Fruit fly (Drosophila melanogaster): ENCODE data around the gene mtgo.

The mtgo gene

dm6 chr2L:16541733-16542132 is 3.1 kb upstream of the mtgo start:
- TF ChIP-seq insv (optimal IDR thresholded peaks at IDR 0.05), result no peak
- TF ChIP-seq Sin3A (optimal IDR thresholded peaks at IDR 0.05), result no peak
- TF ChIP-seq h (optimal IDR thresholded peaks at IDR 0.05), result no peak
- no peak for TF ChIP-seq ttk (optimal IDR thresholded peaks at IDR 0.05)
- TF ChIP-seq psq (optimal IDR thresholded peaks at IDR 0.05), result no peak

dm6 chr2L:16542246-16542645 is 2.6 kb upstream of the mtgo start, which contains the start of gene CG31816:
TSS of gene CG31816 (plus strand) at chr2L:16542546.
- no peak for TF ChIP-seq h (optimal IDR thresholded peaks at IDR 0.05)
- TF ChIP-seq psq (optimal IDR thresholded peaks at IDR 0.05), result no peak
- TF ChIP-seq insv (optimal IDR thresholded peaks at IDR 0.05), result no peak
- no peak for TF ChIP-seq Myc (optimal IDR thresholded peaks at IDR 0.05)
- no peak for TF ChIP-seq Sin3A (optimal IDR thresholded peaks at IDR 0.05)
- no peak for TF ChIP-seq ttk (optimal IDR thresholded peaks at IDR 0.05)

dm6 chr2L:16542997-16543593 is 1.7 kb upstream of the mtgo start:
- TF ChIP-seq psq (optimal IDR thresholded peaks at IDR 0.05), result no peak
- no peak for TF ChIP-seq h (optimal IDR thresholded peaks at IDR 0.05)
- TF ChIP-seq insv (optimal IDR thresholded peaks at IDR 0.05), result no peak
- TF ChIP-seq Sin3A (optimal IDR thresholded peaks at IDR 0.05), result no peak
- TF ChIP-seq Myc (optimal IDR thresholded peaks at IDR 0.05), result no peak
- TF ChIP-seq ttk (optimal IDR thresholded peaks at IDR 0.05), result no peak

dm6 chr2L:16543894-16544293 is 922 bp upstream of the mtgo start:
- no peak for TF ChIP-seq ttk (optimal IDR thresholded peaks at IDR 0.05)
- no peak for TF ChIP-seq Sin3A (optimal IDR thresholded peaks at IDR 0.05)
- TF ChIP-seq Myc (optimal IDR thresholded peaks at IDR 0.05), result no peak
- no peak for TF ChIP-seq h (optimal IDR thresholded peaks at IDR 0.05)
- no peak for TF ChIP-seq psq (optimal IDR thresholded peaks at IDR 0.05)
- no peak for TF ChIP-seq insv (optimal IDR thresholded peaks at IDR 0.05)

dm6 chr2L:16545772-16546171 is 956 bp downstream of the mtgo start:
- TF ChIP-seq psq (optimal IDR thresholded peaks at IDR 0.05) (no peak), ttk (optimal IDR thresholded peaks at IDR 0.05) (no peak), Sin3A (optimal IDR thresholded peaks at IDR 0.05) (no peak), h (optimal IDR thresholded peaks at IDR 0.05) (no peak), Myc (optimal IDR thresholded peaks at IDR 0.05) (no peak), insv (optimal IDR thresholded peaks at IDR 0.05) (no peak)

- TF ChIP-seq h (optimal IDR thresholded peaks at IDR 0.05) (no peak), psq (optimal IDR thresholded peaks at IDR 0.05) (no peak), Myc (optimal IDR thresholded peaks at IDR 0.05) (no peak), insv (optimal IDR thresholded peaks at IDR 0.05) (no peak), Sin3A (optimal IDR thresholded peaks at IDR 0.05) (no peak), ttk (optimal IDR thresholded peaks at IDR 0.05) (no peak)
Measured at dm6 chr2L:16547652-16548417, 3.0 kb downstream of the mtgo start.

dm6 chr2L:16548418-16549108 is 3.7 kb downstream of the mtgo start:
- TF ChIP-seq psq (optimal IDR thresholded peaks at IDR 0.05), result no peak
- no peak for TF ChIP-seq Sin3A (optimal IDR thresholded peaks at IDR 0.05)
- TF ChIP-seq insv (optimal IDR thresholded peaks at IDR 0.05), result no peak
- TF ChIP-seq ttk (optimal IDR thresholded peaks at IDR 0.05), result no peak
- no peak for TF ChIP-seq Myc (optimal IDR thresholded peaks at IDR 0.05)
- no peak for TF ChIP-seq h (optimal IDR thresholded peaks at IDR 0.05)

- no peak for TF ChIP-seq h (optimal IDR thresholded peaks at IDR 0.05)
- no peak for TF ChIP-seq psq (optimal IDR thresholded peaks at IDR 0.05)
- TF ChIP-seq ttk (optimal IDR thresholded peaks at IDR 0.05), result no peak
- TF ChIP-seq Sin3A (optimal IDR thresholded peaks at IDR 0.05), result no peak
Measured at dm6 chr2L:16549859-16550258, 5.0 kb downstream of the mtgo start, which contains the start of gene CG5968. TSS of gene CG5968 (minus strand) at chr2L:16549959.

dm6 chr2L:16559919-16560318 is 15.1 kb downstream of the mtgo start:
- TF ChIP-seq Sin3A (optimal IDR thresholded peaks at IDR 0.05), result no peak
- no peak for TF ChIP-seq insv (optimal IDR thresholded peaks at IDR 0.05)
- TF ChIP-seq ttk (optimal IDR thresholded peaks at IDR 0.05), result no peak
- no peak for TF ChIP-seq h (optimal IDR thresholded peaks at IDR 0.05)
- TF ChIP-seq Myc (optimal IDR thresholded peaks at IDR 0.05), result no peak
- no peak for TF ChIP-seq psq (optimal IDR thresholded peaks at IDR 0.05)

- TF ChIP-seq psq (optimal IDR thresholded peaks at IDR 0.05), result no peak
- no peak for TF ChIP-seq Myc (optimal IDR thresholded peaks at IDR 0.05)
- no peak for TF ChIP-seq insv (optimal IDR thresholded peaks at IDR 0.05)
- no peak for TF ChIP-seq h (optimal IDR thresholded peaks at IDR 0.05)
- TF ChIP-seq ttk (optimal IDR thresholded peaks at IDR 0.05), result no peak
- TF ChIP-seq Sin3A (optimal IDR thresholded peaks at IDR 0.05), result no peak
Measured at dm6 chr2L:16562379-16562778, 17.6 kb downstream of the mtgo start.

dm6 chr2L:16582732-16583131 is 37.9 kb downstream of the mtgo start:
- TF ChIP-seq ttk (optimal IDR thresholded peaks at IDR 0.05) (no peak), h (optimal IDR thresholded peaks at IDR 0.05) (no peak), insv (optimal IDR thresholded peaks at IDR 0.05) (no peak), psq (optimal IDR thresholded peaks at IDR 0.05) (no peak), Sin3A (optimal IDR thresholded peaks at IDR 0.05) (no peak), Myc (optimal IDR thresholded peaks at IDR 0.05) (no peak)
